Worm (Caenorhabditis elegans): ENCODE results near the gene Y7A5A.7.

DNA sequence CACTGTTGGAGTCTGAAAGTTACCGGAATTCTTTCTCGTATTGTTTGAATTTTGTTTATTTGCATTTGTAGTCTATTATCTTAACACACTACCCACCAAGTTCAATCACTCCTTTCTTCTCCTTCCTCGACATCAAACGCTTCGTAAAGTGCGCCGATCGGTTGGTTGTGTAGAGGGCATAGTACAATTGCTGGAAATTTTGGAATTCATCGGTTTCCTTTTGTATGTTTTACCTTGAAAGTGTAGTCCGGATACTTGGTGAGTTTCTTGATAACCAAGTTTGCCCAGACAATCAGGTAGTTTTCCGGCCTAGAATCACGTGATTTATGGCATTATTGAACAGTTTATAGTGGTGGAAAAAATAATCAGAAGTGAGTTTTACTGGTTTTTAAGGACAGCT, 42.6 kb upstream of the Y7A5A.7 start:
- TF ChIP-seq ahr-1 (tag; optimal IDR thresholded peaks at IDR 0.05) (no peak), ceh-24 (tag; optimal IDR thresholded peaks at IDR 0.05) (no peak), pqm-1 (tag; optimal IDR thresholded peaks at IDR 0.05) (no peak), ceh-45 (GFP tag; IDR thresholded peaks at IDR 0.05) (no peak)

All from whole organism, late embryonic.